Worm (Caenorhabditis elegans) whole organism, L4 larva: ENCODE results near the gene W01D2.1.
A peak's percentile ranks its signal among the peaks of the same experiment; 100 is the strongest.

Experiments
- R02D3.7 ChIP-seq: fragments of 150-350 bp; sonication (generic microtip); optimal IDR thresholded peaks from 3 replicates; lab custom pipeline; 2014; ENCODE audit warnings: missing biosample characterization, missing genetic modification characterization
- Y105C5A.15 ChIP-seq: fragments of 200-800 bp; sonication (Bioruptor generic); IDR thresholded peaks from 2 replicates; pipeline ENCODE4 v1.3.6; 2022; ENCODE audit warnings: missing genetic modification characterization, missing compliant biosample characterization
- ZK337.2 ChIP-seq: fragments of 200-800 bp; sonication (Bioruptor generic); IDR thresholded peaks from 2 replicates; pipeline ENCODE4 v1.3.6; 2022; ENCODE audit warnings: missing genetic modification reagents, missing genetic modification characterization, missing compliant biosample characterization
- ZK546.5 ChIP-seq, 2 experiments: sonication (generic microtip); optimal IDR thresholded peaks; 2 replicates each; lab custom pipeline; 2017; ENCODE audit warnings: missing biosample characterization in 2 of 2, missing genetic modification characterization in 2 of 2
- aha-1 ChIP-seq: fragments of 150-350 bp; peaks from one replicate; lab custom pipeline; 2014; ENCODE audit warnings: missing biosample characterization, missing genetic modification characterization
- cey-2 ChIP-seq: sonication (generic microtip); optimal IDR thresholded peaks from 3 replicates; lab custom pipeline; 2017; ENCODE audit warnings: missing genetic modification characterization, mild to moderate bottlenecking, missing compliant biosample characterization, antibody characterized with exemption, borderline replicate concordance; ENCODE audit not compliant: insufficient read depth
- fkh-10 ChIP-seq: fragments of 150-350 bp; optimal IDR thresholded peaks from 2 replicates; lab custom pipeline; 2014; ENCODE audit warnings: missing biosample characterization, missing genetic modification reagents, missing genetic modification characterization
- hif-1 ChIP-seq, 2 experiments: sonication (generic microtip); optimal IDR thresholded peaks; 2 replicates each; lab custom pipeline; 2016 to 2017; ENCODE audit warnings: missing compliant biosample characterization in 2 of 2, missing genetic modification characterization in 2 of 2, missing genetic modification reagents in 2 of 2, missing genotype in 2 of 2, mild to moderate bottlenecking in 1 of 2
- hlh-11 ChIP-seq: fragments of 200-800 bp; sonication (Bioruptor generic); optimal IDR thresholded peaks from 2 replicates; lab custom pipeline; 2018; ENCODE audit warnings: mild to moderate bottlenecking, missing genetic modification characterization, missing compliant biosample characterization
- nhr-11 ChIP-seq: fragments of 150-350 bp; optimal IDR thresholded peaks from 2 replicates; lab custom pipeline; 2014; ENCODE audit warnings: missing biosample characterization, missing genetic modification characterization
- nhr-237 ChIP-seq: sonication (generic microtip); optimal IDR thresholded peaks from 2 replicates; lab custom pipeline; 2017; ENCODE audit warnings: missing biosample characterization, missing genetic modification characterization
- pha-4 ChIP-seq, 2 experiments: fragments of 150-350 bp in 1 of 2; fragments of 200-800 bp in 1 of 2; sonication (Bioruptor generic) in 1 of 2; IDR thresholded peaks in 1 of 2; optimal IDR thresholded peaks in 1 of 2; 2 replicates each; pipeline versions ENCODE4 v1.3.6 to Lab custom; 2014 to 2022; ENCODE audit warnings: missing genetic modification characterization in 2 of 2, missing genetic modification reagents in 2 of 2, missing biosample characterization in 1 of 2, missing compliant biosample characterization in 1 of 2
- skn-1 ChIP-seq: fragments of 150-350 bp; optimal IDR thresholded peaks from 2 replicates; lab custom pipeline; 2014; ENCODE audit warnings: missing biosample characterization, missing genetic modification characterization
- ztf-11 ChIP-seq: fragments of 150-350 bp; optimal IDR thresholded peaks from 2 replicates; lab custom pipeline; 2014; ENCODE audit warnings: missing biosample characterization, missing genetic modification characterization

ce11 chrII:14843016-14843415, 27.7 kb downstream of the W01D2.1 start, which contains the start of gene cdh-7:
- no peak for TF ChIP-seq pha-4 (GFP tag; IDR thresholded peaks at IDR 0.05; lab: Robert Waterston, UW)
- TF ChIP-seq pha-4 (tag; optimal IDR thresholded peaks at IDR 0.05; lab: Kevin White, UChicago): no peak
- TF ChIP-seq nhr-11 (tag; lab: Kevin White, UChicago): no peak
- peak; percentile 83 for TF ChIP-seq aha-1 (tag; lab: Kevin White, UChicago)
- TF ChIP-seq R02D3.7 (tag; lab: Kevin White, UChicago): no peak
- no peak for TF ChIP-seq hlh-11 (tag; lab: Kevin White, UChicago)
- TF ChIP-seq Y105C5A.15 (GFP tag; lab: Robert Waterston, UW): no peak
- TF ChIP-seq fkh-10 (GFP tag; lab: Kevin White, UChicago): no peak
- no peak for TF ChIP-seq ZK546.5 (tag; optimal IDR thresholded peaks at IDR 0.05; lab: Kevin White, UChicago)
- no peak for TF ChIP-seq cey-2 (tag; lab: Kevin White, UChicago)
- no peak for TF ChIP-seq ZK337.2 (GFP tag; lab: Robert Waterston, UW)
- TF ChIP-seq nhr-237 (tag; lab: Kevin White, UChicago): no peak
- no peak for TF ChIP-seq skn-1
- no peak for TF ChIP-seq ztf-11 (tag; lab: Kevin White, UChicago)
- no peak for TF ChIP-seq hif-1 (tag; optimal IDR thresholded peaks at IDR 0.05; lab: Kevin White, UChicago)
